Worm (Caenorhabditis elegans): ENCODE results near the gene F14D7.8.
A peak's percentile ranks its signal among the peaks of the same experiment; 100 is the strongest.

F14D7.8 gene

ce11 chrV:14350949-14351348, 38.4 kb upstream of the F14D7.8 start:
- TF ChIP-seq sea-1 (GFP tag; conservative IDR thresholded peaks at IDR 0.05) (0 out of 2 replicates have a peak, but pooled peaks have one; percentile 21), ama-1 (optimal IDR thresholded peaks at IDR 0.05) (no peak), hmg-4 (GFP tag; optimal IDR thresholded peaks at IDR 0.05) (peak; percentile 34), F13C5.2 (tag; optimal IDR thresholded peaks at IDR 0.05) (peak; percentile 7), aly-1 (tag; optimal IDR thresholded peaks at IDR 0.05) (no peak)

ce11 chrV:14350498-14350897, 37.9 kb upstream of the F14D7.8 start:
- TF ChIP-seq tbx-37 (GFP tag; conservative IDR thresholded peaks at IDR 0.05) (no peak), scrt-1 (GFP tag; IDR thresholded peaks at IDR 0.05) (no peak), hmbx-1 (tag; optimal IDR thresholded peaks at IDR 0.05) (no peak), aly-1 (tag; optimal IDR thresholded peaks at IDR 0.05) (no peak), flt-1 (GFP tag; IDR thresholded peaks at IDR 0.05) (no peak), tbx-11 (GFP tag; IDR thresholded peaks at IDR 0.05) (no peak), B0310.2 (tag; optimal IDR thresholded peaks at IDR 0.05) (no peak), ama-1 (optimal IDR thresholded peaks at IDR 0.05) (no peak), sea-1 (GFP tag; conservative IDR thresholded peaks at IDR 0.05) (no peak), hnd-1 (tag; optimal IDR thresholded peaks at IDR 0.05) (no peak)

- TF ChIP-seq hmbx-1 (tag; optimal IDR thresholded peaks at IDR 0.05) (no peak), pes-1 (GFP tag; IDR thresholded peaks at IDR 0.05) (no peak), ceh-13 (GFP tag; optimal IDR thresholded peaks at IDR 0.05) (no peak), hnd-1 (tag; optimal IDR thresholded peaks at IDR 0.05) (no peak), scrt-1 (GFP tag; IDR thresholded peaks at IDR 0.05) (no peak), F13C5.2 (tag; optimal IDR thresholded peaks at IDR 0.05) (peak; percentile 75), sea-1 (GFP tag; conservative IDR thresholded peaks at IDR 0.05) (no peak), B0310.2 (tag; optimal IDR thresholded peaks at IDR 0.05) (no peak), ama-1 (optimal IDR thresholded peaks at IDR 0.05) (no peak), aly-1 (tag; optimal IDR thresholded peaks at IDR 0.05) (no peak), tbx-37 (GFP tag; conservative IDR thresholded peaks at IDR 0.05) (peak; percentile 19; the same call in 1 of the 2 replicates), ets-7 (tag; optimal IDR thresholded peaks at IDR 0.05) (peak; percentile 28), flt-1 (GFP tag; IDR thresholded peaks at IDR 0.05) (no peak), tra-4 (tag; optimal IDR thresholded peaks at IDR 0.05) (no peak), ceh-36 (tag; optimal IDR thresholded peaks at IDR 0.05) (no peak), hmg-4 (GFP tag; optimal IDR thresholded peaks at IDR 0.05) (no peak), tbx-11 (GFP tag; IDR thresholded peaks at IDR 0.05) (no peak)
Observed at ce11 chrV:14347234-14347826, 34.7 kb upstream of the F14D7.8 start, which contains the start of gene cept-2. Gene cept-2, plus strand, starts transcription at chrV:14347766.

- TF ChIP-seq flt-1 (GFP tag; IDR thresholded peaks at IDR 0.05) (no peak), B0310.2 (tag; optimal IDR thresholded peaks at IDR 0.05) (no peak), aly-1 (tag; optimal IDR thresholded peaks at IDR 0.05) (no peak), tbx-11 (GFP tag; IDR thresholded peaks at IDR 0.05) (no peak), ceh-13 (GFP tag; optimal IDR thresholded peaks at IDR 0.05) (no peak), tra-4 (tag; optimal IDR thresholded peaks at IDR 0.05) (no peak), F13C5.2 (tag; optimal IDR thresholded peaks at IDR 0.05) (no peak), ama-1 (optimal IDR thresholded peaks at IDR 0.05) (no peak), hmbx-1 (tag; optimal IDR thresholded peaks at IDR 0.05) (no peak)
Observed at ce11 chrV:14341672-14342071, 29.1 kb upstream of the F14D7.8 start, which contains the start of gene F47B8.10. Gene F47B8.10, plus strand, starts transcription at chrV:14341972.

ce11 chrV:14336655-14337054, 24.1 kb upstream of the F14D7.8 start, which contains the start of gene srm-6:
Gene srm-6, plus strand, starts transcription at chrV:14336955.
- TF ChIP-seq B0310.2 (tag; optimal IDR thresholded peaks at IDR 0.05) (no peak), ets-7 (tag; optimal IDR thresholded peaks at IDR 0.05) (no peak), scrt-1 (GFP tag; IDR thresholded peaks at IDR 0.05) (no peak), F13C5.2 (tag; optimal IDR thresholded peaks at IDR 0.05) (no peak), tbx-37 (GFP tag; conservative IDR thresholded peaks at IDR 0.05) (no peak), hnd-1 (tag; optimal IDR thresholded peaks at IDR 0.05) (no peak), flt-1 (GFP tag; IDR thresholded peaks at IDR 0.05) (no peak), tra-4 (tag; optimal IDR thresholded peaks at IDR 0.05) (no peak), aly-1 (tag; optimal IDR thresholded peaks at IDR 0.05) (no peak), ama-1 (optimal IDR thresholded peaks at IDR 0.05) (no peak), hmg-4 (GFP tag; optimal IDR thresholded peaks at IDR 0.05) (no peak), ceh-13 (GFP tag; optimal IDR thresholded peaks at IDR 0.05) (no peak), hmbx-1 (tag; optimal IDR thresholded peaks at IDR 0.05) (no peak), sea-1 (GFP tag; conservative IDR thresholded peaks at IDR 0.05) (no peak), pes-1 (GFP tag; IDR thresholded peaks at IDR 0.05) (no peak), ceh-36 (tag; optimal IDR thresholded peaks at IDR 0.05) (no peak), tbx-11 (GFP tag; IDR thresholded peaks at IDR 0.05) (no peak)

- TF ChIP-seq F13C5.2 (tag; optimal IDR thresholded peaks at IDR 0.05): no peak
- no peak for TF ChIP-seq scrt-1 (GFP tag; IDR thresholded peaks at IDR 0.05)
- no peak for TF ChIP-seq ceh-36 (tag; optimal IDR thresholded peaks at IDR 0.05)
- TF ChIP-seq tbx-37 (GFP tag; conservative IDR thresholded peaks at IDR 0.05): no peak
- TF ChIP-seq flt-1 (GFP tag; IDR thresholded peaks at IDR 0.05): no peak
- TF ChIP-seq ceh-13 (GFP tag; optimal IDR thresholded peaks at IDR 0.05): no peak
- TF ChIP-seq aly-1 (tag; optimal IDR thresholded peaks at IDR 0.05): no peak
- TF ChIP-seq hmbx-1 (tag; optimal IDR thresholded peaks at IDR 0.05): no peak
- TF ChIP-seq hnd-1 (tag; optimal IDR thresholded peaks at IDR 0.05): no peak
- TF ChIP-seq hmg-4 (GFP tag; optimal IDR thresholded peaks at IDR 0.05): no peak
- TF ChIP-seq tra-4 (tag; optimal IDR thresholded peaks at IDR 0.05): no peak
- TF ChIP-seq ama-1 (optimal IDR thresholded peaks at IDR 0.05): no peak
- TF ChIP-seq ets-7 (tag; optimal IDR thresholded peaks at IDR 0.05): no peak
- TF ChIP-seq B0310.2 (tag; optimal IDR thresholded peaks at IDR 0.05): no peak
Observed at ce11 chrV:14334901-14335300, 22.3 kb upstream of the F14D7.8 start, which contains the start of gene srm-5. Gene srm-5, plus strand, starts transcription at chrV:14335201.

ce11 chrV:14333116-14333515, 20.5 kb upstream of the F14D7.8 start, which contains the start of gene srm-4:
Gene srm-4, plus strand, starts transcription at chrV:14333416.
- no peak for TF ChIP-seq ets-7 (tag; optimal IDR thresholded peaks at IDR 0.05)
- no peak for TF ChIP-seq hnd-1 (tag; optimal IDR thresholded peaks at IDR 0.05)
- TF ChIP-seq F13C5.2 (tag; optimal IDR thresholded peaks at IDR 0.05): no peak
- TF ChIP-seq B0310.2 (tag; optimal IDR thresholded peaks at IDR 0.05): no peak
- no peak for TF ChIP-seq ceh-36 (tag; optimal IDR thresholded peaks at IDR 0.05)
- TF ChIP-seq tbx-37 (GFP tag; conservative IDR thresholded peaks at IDR 0.05): no peak
- no peak for TF ChIP-seq pes-1 (GFP tag; IDR thresholded peaks at IDR 0.05)
- no peak for TF ChIP-seq tbx-11 (GFP tag; IDR thresholded peaks at IDR 0.05)
